Worm (Caenorhabditis elegans) whole organism, L4 larva: ENCODE data around the gene C25H3.1.
A peak's percentile ranks its signal among the peaks of the same experiment; 100 is the strongest.

ENCODE experiments used
- F37D6.2 ChIP-seq: sonication (generic microtip); optimal IDR thresholded peaks from 2 replicates; lab custom pipeline; 2016; ENCODE audit warnings: mild to moderate bottlenecking, missing genetic modification characterization, missing compliant biosample characterization
- F44E2.7 ChIP-seq: fragments of 200-800 bp; sonication (Bioruptor generic); IDR thresholded peaks from 2 replicates; pipeline ENCODE4 v2.1.2; 2022; ENCODE audit warnings: missing genetic modification characterization, missing compliant biosample characterization
- R02D3.7 ChIP-seq: fragments of 150-350 bp; sonication (generic microtip); optimal IDR thresholded peaks from 3 replicates; lab custom pipeline; 2014; ENCODE audit warnings: missing biosample characterization, missing genetic modification characterization
- T20F7.1 ChIP-seq: fragments of 200-800 bp; sonication (Bioruptor generic); optimal IDR thresholded peaks from 2 replicates; lab custom pipeline; 2018; ENCODE audit warnings: mild to moderate bottlenecking, missing genetic modification characterization, missing compliant biosample characterization
- Y75B8A.6 ChIP-seq: fragments of 200-800 bp; sonication (Bioruptor generic); IDR thresholded peaks from 2 replicates; pipeline ENCODE4 v1.3.6; 2022; ENCODE audit warnings: missing genetic modification reagents, missing genetic modification characterization, missing compliant biosample characterization
- aha-1 ChIP-seq: fragments of 150-350 bp; peaks from one replicate; lab custom pipeline; 2014; ENCODE audit warnings: missing biosample characterization, missing genetic modification characterization
- aly-2 ChIP-seq: sonication (generic microtip); optimal IDR thresholded peaks from 2 replicates; lab custom pipeline; 2018; ENCODE audit warnings: missing biosample characterization, missing genetic modification characterization
- ama-1 ChIP-seq: fragments of 150-350 bp; optimal IDR thresholded peaks from 2 replicates; lab custom pipeline; 2014; ENCODE audit warnings: inconsistent platforms, mixed read lengths
- arid-1 ChIP-seq: fragments of 200-800 bp; sonication (Bioruptor generic); conservative IDR thresholded peaks from 2 replicates; pipeline ENCODE4 v1.3.6; 2022; ENCODE audit warnings: missing genetic modification reagents, missing genetic modification characterization, missing compliant biosample characterization
- attf-4 ChIP-seq: sonication (generic microtip); optimal IDR thresholded peaks from 3 replicates; lab custom pipeline; 2017; ENCODE audit warnings: missing biosample characterization, missing genetic modification characterization
- ceh-28 ChIP-seq: fragments of 150-350 bp; optimal IDR thresholded peaks from 2 replicates; lab custom pipeline; 2014; ENCODE audit warnings: missing biosample characterization, missing genetic modification reagents, missing genetic modification characterization
- ceh-44 ChIP-seq: fragments of 200-800 bp; sonication (Bioruptor generic); IDR thresholded peaks from 2 replicates; pipeline ENCODE4 v1.3.6; 2022; ENCODE audit warnings: missing genetic modification reagents, missing genetic modification characterization, missing compliant biosample characterization
- ces-1 ChIP-seq: fragments of 150-350 bp; sonication (generic microtip); optimal IDR thresholded peaks from 4 replicates; lab custom pipeline; 2014; ENCODE audit warnings: missing biosample characterization, missing genetic modification reagents, missing genetic modification characterization
- cey-2 ChIP-seq: sonication (generic microtip); optimal IDR thresholded peaks from 3 replicates; lab custom pipeline; 2017; ENCODE audit warnings: missing genetic modification characterization, mild to moderate bottlenecking, missing compliant biosample characterization, antibody characterized with exemption, borderline replicate concordance; ENCODE audit not compliant: insufficient read depth
- ctbp-1 ChIP-seq: fragments of 200-800 bp; sonication (Bioruptor generic); IDR thresholded peaks from 2 replicates; pipeline ENCODE4 v1.3.6; 2022; ENCODE audit warnings: missing genetic modification reagents, missing genetic modification characterization, missing compliant biosample characterization
- daf-12 ChIP-seq: fragments of 150-350 bp; optimal IDR thresholded peaks from 2 replicates; lab custom pipeline; 2014; ENCODE audit warnings: missing biosample characterization, missing genetic modification reagents, missing genetic modification characterization
- daf-19 ChIP-seq: fragments of 200-800 bp; sonication (Bioruptor generic); conservative IDR thresholded peaks from 2 replicates; pipeline ENCODE4 v1.3.6; 2022; ENCODE audit warnings: missing genetic modification characterization, missing compliant biosample characterization
- daf-8 ChIP-seq: fragments of 200-800 bp; sonication (Bioruptor generic); IDR thresholded peaks from 2 replicates; pipeline ENCODE4 v1.3.6; 2022; ENCODE audit warnings: missing genetic modification characterization, missing compliant biosample characterization
- dmd-6 ChIP-seq: fragments of 200-800 bp; sonication (Bioruptor generic); IDR thresholded peaks from 2 replicates; pipeline ENCODE4 v1.3.6; 2022; ENCODE audit warnings: missing genetic modification reagents, missing genetic modification characterization, missing compliant biosample characterization
- dmd-9 ChIP-seq: fragments of 200-800 bp; sonication (Bioruptor generic); IDR thresholded peaks from 2 replicates; pipeline ENCODE4 v1.3.6; 2022; ENCODE audit warnings: missing genetic modification reagents, missing genetic modification characterization, missing compliant biosample characterization
- dpl-1 ChIP-seq: fragments of 150-350 bp; optimal IDR thresholded peaks from 2 replicates; lab custom pipeline; 2014; ENCODE audit warnings: missing biosample characterization, missing genetic modification reagents, missing genetic modification characterization
- dve-1 ChIP-seq: sonication (generic microtip); optimal IDR thresholded peaks from 2 replicates; lab custom pipeline; 2017; ENCODE audit warnings: antibody characterized with exemption, mild to moderate bottlenecking, missing genetic modification characterization, missing compliant biosample characterization; ENCODE audit not compliant: insufficient read depth
- fos-1 ChIP-seq: fragments of 150-350 bp; optimal IDR thresholded peaks from 2 replicates; lab custom pipeline; 2014; ENCODE audit warnings: missing biosample characterization, missing genetic modification characterization
- hif-1 ChIP-seq, 2 experiments: sonication (generic microtip); optimal IDR thresholded peaks; 2 replicates each; lab custom pipeline; 2016 to 2017; ENCODE audit warnings: missing compliant biosample characterization in 2 of 2, missing genetic modification characterization in 2 of 2, missing genetic modification reagents in 2 of 2, missing genotype in 2 of 2, mild to moderate bottlenecking in 1 of 2
- lin-13 ChIP-seq: fragments of 150-350 bp; optimal IDR thresholded peaks from 2 replicates; lab custom pipeline; 2014; ENCODE audit warnings: missing biosample characterization, missing genetic modification reagents, missing genetic modification characterization
- lin-15B ChIP-seq: fragments of 150-350 bp; sonication (generic microtip); optimal IDR thresholded peaks from 3 replicates; lab custom pipeline; 2014; ENCODE audit warnings: missing biosample characterization, missing genetic modification characterization
- lir-3 ChIP-seq: sonication (generic microtip); optimal IDR thresholded peaks from 2 replicates; lab custom pipeline; 2016; ENCODE audit warnings: mild to moderate bottlenecking, missing genetic modification characterization, missing compliant biosample characterization
- lsy-2 ChIP-seq, 2 experiments: fragments of 150-350 bp in 1 of 2; sonication (generic microtip) in 1 of 2; optimal IDR thresholded peaks; 2 replicates each; lab custom pipeline; 2014 to 2017; ENCODE audit warnings: missing biosample characterization in 2 of 2, missing genetic modification characterization in 2 of 2
- madf-5 ChIP-seq, 2 experiments: fragments of 200-800 bp; sonication (Bioruptor generic); IDR thresholded peaks; 2 replicates each; pipeline ENCODE4 v1.3.6; 2022; ENCODE audit warnings: missing compliant biosample characterization in 2 of 2, missing genetic modification characterization in 2 of 2
- madf-9 ChIP-seq: fragments of 200-800 bp; sonication (Bioruptor generic); conservative IDR thresholded peaks from 2 replicates; pipeline ENCODE4 v1.3.6; 2022; ENCODE audit warnings: missing genetic modification reagents, missing genetic modification characterization, missing compliant biosample characterization
- mdl-1 ChIP-seq, 2 experiments: fragments of 150-350 bp in 1 of 2; sonication (generic microtip) in 1 of 2; optimal IDR thresholded peaks; 2 replicates each; lab custom pipeline; 2014 to 2017; ENCODE audit warnings: missing biosample characterization in 2 of 2, missing genetic modification characterization in 2 of 2
- mep-1 ChIP-seq: fragments of 150-350 bp; sonication (generic microtip); optimal IDR thresholded peaks from 3 replicates; lab custom pipeline; 2014; ENCODE audit warnings: missing biosample characterization, missing genetic modification characterization
- nhr-11 ChIP-seq: fragments of 150-350 bp; optimal IDR thresholded peaks from 2 replicates; lab custom pipeline; 2014; ENCODE audit warnings: missing biosample characterization, missing genetic modification characterization
- nhr-237 ChIP-seq: sonication (generic microtip); optimal IDR thresholded peaks from 2 replicates; lab custom pipeline; 2017; ENCODE audit warnings: missing biosample characterization, missing genetic modification characterization
- nhr-41 ChIP-seq: fragments of 200-800 bp; sonication (Bioruptor generic); IDR thresholded peaks from 2 replicates; pipeline ENCODE4 v1.3.6; 2022; ENCODE audit warnings: missing genetic modification reagents, missing genetic modification characterization, missing compliant biosample characterization
- nhr-76 ChIP-seq: fragments of 150-350 bp; optimal IDR thresholded peaks from 2 replicates; lab custom pipeline; 2014; ENCODE audit warnings: missing biosample characterization, missing genetic modification characterization
- nhr-77 ChIP-seq: fragments of 150-350 bp; optimal IDR thresholded peaks from 2 replicates; lab custom pipeline; 2014; ENCODE audit warnings: missing biosample characterization, missing genetic modification characterization
- php-3 ChIP-seq: fragments of 200-800 bp; sonication (Bioruptor generic); IDR thresholded peaks from 2 replicates; pipeline ENCODE4 v1.3.6; 2022; ENCODE audit warnings: missing genetic modification reagents, missing genetic modification characterization, missing compliant biosample characterization
- rbr-2 ChIP-seq: sonication (generic microtip); optimal IDR thresholded peaks from 2 replicates; lab custom pipeline; 2016; ENCODE audit warnings: missing genotype, missing genetic modification characterization, missing compliant biosample characterization
- set-16 ChIP-seq: fragments of 200-800 bp; sonication (Bioruptor generic); IDR thresholded peaks from 2 replicates; pipeline ENCODE4 v1.3.6; 2022; ENCODE audit warnings: missing genetic modification reagents, missing genetic modification characterization, missing compliant biosample characterization
- skn-1 ChIP-seq: fragments of 150-350 bp; optimal IDR thresholded peaks from 2 replicates; lab custom pipeline; 2014; ENCODE audit warnings: missing biosample characterization, missing genetic modification characterization
- spr-1 ChIP-seq: sonication (generic microtip); optimal IDR thresholded peaks from 2 replicates; lab custom pipeline; 2016; ENCODE audit warnings: mild to moderate bottlenecking, missing genetic modification characterization, missing compliant biosample characterization
- spr-3 ChIP-seq: fragments of 200-800 bp; sonication (Bioruptor generic); optimal IDR thresholded peaks from 2 replicates; lab custom pipeline; 2018; ENCODE audit warnings: mild to moderate bottlenecking, missing genetic modification characterization, missing compliant biosample characterization
- tag-97 ChIP-seq: fragments of 200-800 bp; sonication (Bioruptor generic); IDR thresholded peaks from 2 replicates; pipeline ENCODE4 v1.3.6; 2022; ENCODE audit warnings: missing genetic modification characterization, missing compliant biosample characterization
- unc-62 ChIP-seq, 3 experiments: fragments of 150-350 bp in 1 of 3; sonication (generic microtip); optimal IDR thresholded peaks in 2 of 3; peaks in 1 of 3; 1 replicate in 1 of 3; 2 replicates in 2 of 3; lab custom pipeline; 2014 to 2017; ENCODE audit warnings: missing biosample characterization in 3 of 3, missing genetic modification characterization in 3 of 3, missing genetic modification reagents in 3 of 3, missing genotype in 1 of 3
- vab-7 ChIP-seq: fragments of 200-800 bp; sonication (Bioruptor generic); IDR thresholded peaks from 2 replicates; pipeline ENCODE4 v1.3.6; 2022; ENCODE audit warnings: missing genetic modification reagents, missing genetic modification characterization, missing compliant biosample characterization
- zfp-3 ChIP-seq: fragments of 200-800 bp; sonication (Bioruptor generic); conservative IDR thresholded peaks from 2 replicates; pipeline ENCODE4 v1.3.6; 2022; ENCODE audit warnings: missing genetic modification reagents, missing genetic modification characterization, missing compliant biosample characterization
- zip-11 ChIP-seq: fragments of 200-800 bp; sonication (Bioruptor generic); IDR thresholded peaks from 2 replicates; pipeline ENCODE4 v1.3.6; 2022; ENCODE audit warnings: missing genetic modification characterization, missing compliant biosample characterization
- ztf-11 ChIP-seq: fragments of 150-350 bp; optimal IDR thresholded peaks from 2 replicates; lab custom pipeline; 2014; ENCODE audit warnings: missing biosample characterization, missing genetic modification characterization
- ztf-7 ChIP-seq: fragments of 150-350 bp; optimal IDR thresholded peaks from 2 replicates; lab custom pipeline; 2014; ENCODE audit warnings: missing biosample characterization, missing genetic modification characterization

Gene C25H3.1

DNA sequence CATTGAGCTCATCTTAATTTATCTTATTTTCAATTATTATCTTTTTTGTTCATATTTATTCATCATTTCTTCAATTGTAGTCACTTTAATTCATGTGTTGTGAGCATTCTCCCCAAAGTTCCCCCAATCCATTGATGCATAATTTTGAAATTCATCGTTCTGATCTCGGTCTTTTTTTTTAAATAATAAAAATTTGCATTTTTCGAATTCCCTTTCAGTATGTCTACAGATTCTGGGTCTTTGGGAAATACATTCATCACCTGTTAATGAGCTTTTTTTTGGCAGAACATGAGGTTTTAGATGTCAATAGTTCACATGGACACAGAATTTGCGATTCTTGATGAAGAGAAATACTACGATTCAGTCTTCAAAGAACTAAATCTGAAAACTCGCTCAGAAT lies 21.0 kb downstream of the C25H3.1 start, which contains the start of gene damt-1:
Gene damt-1, plus strand, starts transcription at position 301 of the 400 bp plus-strand sequence.
- peak in 1 of 2 experiments; percentile 10 for TF ChIP-seq unc-62 (GFP tag; optimal IDR thresholded peaks at IDR 0.05 in 1 of 2; lab: Kevin White, UChicago)
- TF ChIP-seq unc-62 (tag; optimal IDR thresholded peaks at IDR 0.05; lab: Kevin White, UChicago), result no peak
- TF ChIP-seq daf-19 (GFP tag; lab: Robert Waterston, UW), result no peak
- TF ChIP-seq set-16 (GFP tag; lab: Robert Waterston, UW), result no peak

DNA sequence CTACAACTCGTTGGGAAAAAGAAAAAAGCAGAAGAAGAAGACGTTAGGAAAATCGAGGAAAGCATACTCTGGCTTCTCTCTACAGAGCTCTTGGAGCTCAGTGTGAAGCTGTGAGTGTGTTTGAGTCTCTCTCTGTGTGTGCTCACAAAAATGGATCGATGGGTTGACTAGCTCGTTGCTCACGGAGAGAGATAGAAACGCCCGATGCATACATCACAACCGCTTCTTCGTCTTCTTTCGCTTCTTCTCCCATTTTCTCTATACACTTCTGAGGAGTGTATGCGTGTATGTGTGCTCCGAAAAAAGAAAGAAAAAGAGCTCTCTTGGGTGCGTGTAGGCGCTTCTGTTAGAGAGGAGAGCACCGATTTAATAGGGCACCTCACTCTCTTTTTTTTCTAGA lies 26.2 kb downstream of the C25H3.1 start:
- peak; percentile 57 for TF ChIP-seq nhr-11 (tag; lab: Kevin White, UChicago)
- TF ChIP-seq daf-8 (GFP tag; lab: Robert Waterston, UW), result no peak
- TF ChIP-seq dmd-9, result no peak
- TF ChIP-seq daf-12 (tag; lab: Kevin White, UChicago), result no peak
- no peak for TF ChIP-seq skn-1
- peak; percentile 35; the same call in 1 of the 2 replicates for TF ChIP-seq vab-7 (GFP tag; lab: Robert Waterston, UW)
- peak; percentile 15 for TF ChIP-seq dpl-1 (GFP tag; lab: Kevin White, UChicago)
- TF ChIP-seq rbr-2, result peak; percentile 84
- peak; percentile 70 to 71 for TF ChIP-seq lsy-2 (tag; optimal IDR thresholded peaks at IDR 0.05; lab: Kevin White, UChicago)
- no peak for TF ChIP-seq F44E2.7 (GFP tag; lab: Robert Waterston, UW)
- TF ChIP-seq ceh-28 (tag; lab: Kevin White, UChicago), result peak; percentile 61
- peak; percentile 56; the same call in 1 of the 2 replicates for TF ChIP-seq daf-19 (GFP tag; lab: Robert Waterston, UW)
- TF ChIP-seq lir-3, result no peak
- TF ChIP-seq T20F7.1 (GFP tag; lab: Kevin White, UChicago), result no peak
- no peak for TF ChIP-seq fos-1 (tag; lab: Kevin White, UChicago)
- TF ChIP-seq cey-2, result no peak
- no peak for TF ChIP-seq tag-97 (GFP tag; lab: Robert Waterston, UW)
- TF ChIP-seq mdl-1 (tag; optimal IDR thresholded peaks at IDR 0.05; lab: Kevin White, UChicago), result peak in 1 of 2 experiments; percentile 47
- TF ChIP-seq F37D6.2, result peak; percentile 61
- no peak for TF ChIP-seq arid-1 (GFP tag; lab: Robert Waterston, UW)
- TF ChIP-seq php-3 (GFP tag; lab: Robert Waterston, UW), result no peak
- no peak for TF ChIP-seq nhr-237 (tag; lab: Kevin White, UChicago)
- TF ChIP-seq ama-1 (lab: Kevin White, UChicago), result no peak
- TF ChIP-seq ceh-44 (GFP tag; lab: Robert Waterston, UW), result no peak
- TF ChIP-seq aha-1, result peak; percentile 75
- no peak for TF ChIP-seq ztf-11
- TF ChIP-seq hif-1 (tag; optimal IDR thresholded peaks at IDR 0.05; lab: Kevin White, UChicago), result peak in 1 of 2 experiments; percentile 37
- TF ChIP-seq dmd-6 (GFP tag; lab: Robert Waterston, UW), result peak; percentile 21; the same call in 1 of the 2 replicates
- TF ChIP-seq zfp-3, result no peak
- no peak for TF ChIP-seq lin-15B
- TF ChIP-seq ctbp-1 (GFP tag; lab: Robert Waterston, UW), result peak; percentile 73
- no peak for TF ChIP-seq spr-1 (tag; lab: Kevin White, UChicago)
- TF ChIP-seq ces-1 (GFP tag; lab: Kevin White, UChicago), result peak; percentile 67
- no peak for TF ChIP-seq aly-2 (tag; lab: Kevin White, UChicago)
- TF ChIP-seq lin-13 (GFP tag; lab: Kevin White, UChicago), result no peak
- TF ChIP-seq madf-9 (GFP tag; lab: Robert Waterston, UW), result no peak
- no peak for TF ChIP-seq spr-3 (GFP tag; lab: Kevin White, UChicago)
- TF ChIP-seq nhr-77 (tag; lab: Kevin White, UChicago), result no peak
- TF ChIP-seq mep-1 (tag; lab: Kevin White, UChicago), result peak; percentile 86
- TF ChIP-seq ztf-7, result no peak
- TF ChIP-seq R02D3.7 (tag; lab: Kevin White, UChicago), result no peak
- TF ChIP-seq nhr-41 (GFP tag; lab: Robert Waterston, UW), result no peak
- no peak for TF ChIP-seq attf-4 (tag; lab: Kevin White, UChicago)
- no peak for TF ChIP-seq nhr-76 (tag; lab: Kevin White, UChicago)
- no peak for TF ChIP-seq Y75B8A.6
- TF ChIP-seq dve-1 (tag; lab: Kevin White, UChicago), result no peak
- no peak for TF ChIP-seq madf-5 (GFP tag; IDR thresholded peaks at IDR 0.05; lab: Robert Waterston, UW)
- TF ChIP-seq zip-11 (GFP tag; lab: Robert Waterston, UW), result no peak
